Fruit fly (Drosophila melanogaster) whole organism, embryonic: ENCODE results near the gene CG31161.

Experiments
- B-H1 ChIP-seq: fragments of 200-800 bp; sonication (Bioruptor generic); IDR thresholded peaks from 3 replicates; pipeline ENCODE4 v1.3.6; 2022; ENCODE audit warnings: missing biosample characterization, missing genetic modification characterization
- B-H2 ChIP-seq: fragments of 200-800 bp; sonication (Bioruptor generic); optimal IDR thresholded peaks from 2 replicates; lab custom pipeline; 2018; ENCODE audit warnings: missing biosample characterization, mild to moderate bottlenecking, missing genetic modification characterization
- CG1024 ChIP-seq: fragments of 200-800 bp; sonication (Bioruptor generic); IDR thresholded peaks from 2 replicates; pipeline ENCODE4 v1.3.6; 2022; ENCODE audit warnings: missing biosample characterization, missing genetic modification characterization
- CG11456 ChIP-seq: fragments of 200-800 bp; sonication (Bioruptor generic); IDR thresholded peaks from 3 replicates; pipeline ENCODE4 v1.3.6; 2022; ENCODE audit warnings: missing biosample characterization, missing genetic modification characterization
- CG11695 ChIP-seq: fragments of 200-800 bp; sonication (Bioruptor generic); IDR thresholded peaks from 3 replicates; pipeline ENCODE4 v1.3.6; 2022; ENCODE audit warnings: missing biosample characterization, missing genetic modification characterization
- CG15514 ChIP-seq: fragments of 200-800 bp; sonication (Bioruptor generic); optimal IDR thresholded peaks from 3 replicates; lab custom pipeline; 2017; ENCODE audit warnings: missing biosample characterization, missing genetic modification characterization, mild to moderate bottlenecking, moderate library complexity, missing genetic modification reagents
- CG17829 ChIP-seq: fragments of 200-800 bp; optimal IDR thresholded peaks from 2 replicates; lab custom pipeline; 2019; ENCODE audit warnings: missing biosample characterization, mild to moderate bottlenecking, missing genetic modification characterization, moderate library complexity
- CG2199 ChIP-seq: fragments of 200-800 bp; sonication (Bioruptor generic); IDR thresholded peaks from 3 replicates; pipeline ENCODE4 v1.3.6; 2022; ENCODE audit warnings: missing biosample characterization, missing genetic modification characterization
- CG31365 ChIP-seq: fragments of 200-800 bp; sonication (Bioruptor generic); optimal IDR thresholded peaks from 2 replicates; lab custom pipeline; 2018; ENCODE audit warnings: missing biosample characterization, mild to moderate bottlenecking, missing genetic modification characterization
- CG3726 ChIP-seq: fragments of 200-800 bp; sonication (Bioruptor generic); IDR thresholded peaks from 3 replicates; pipeline ENCODE4, ENCODE4 v1.3.6; 2022; ENCODE audit warnings: missing biosample characterization, missing genetic modification characterization
- CG3847 ChIP-seq: fragments of 200-800 bp; sonication (Bioruptor generic); IDR thresholded peaks from 2 replicates; pipeline ENCODE4 v1.3.6; 2022; ENCODE audit warnings: missing biosample characterization, missing genetic modification characterization
- CG4282 ChIP-seq: fragments of 200-800 bp; sonication (Bioruptor generic); optimal IDR thresholded peaks from 2 replicates; lab custom pipeline; 2016; ENCODE audit warnings: missing biosample characterization, missing genetic modification characterization
- CG4360 ChIP-seq: fragments of 200-800 bp; sonication (Bioruptor generic); IDR thresholded peaks from 2 replicates; pipeline ENCODE4 v1.3.6; 2022; ENCODE audit warnings: missing biosample characterization, missing genetic modification characterization
- CG5245 ChIP-seq: fragments of 200-800 bp; sonication (Bioruptor generic); optimal IDR thresholded peaks from 3 replicates; lab custom pipeline; 2016; ENCODE audit warnings: missing biosample characterization, missing genetic modification characterization
- CG6689 ChIP-seq: fragments of 200-800 bp; sonication (Bioruptor generic); IDR thresholded peaks from 2 replicates; pipeline ENCODE4 v1.3.6; 2022; ENCODE audit warnings: missing biosample characterization, missing genetic modification characterization
- CG7928 ChIP-seq: fragments of 200-800 bp; sonication (Bioruptor generic); optimal IDR thresholded peaks from 2 replicates; lab custom pipeline; 2017; ENCODE audit warnings: missing biosample characterization, mild to moderate bottlenecking, missing genetic modification characterization
- CG8281 ChIP-seq: fragments of 200-800 bp; sonication (Bioruptor generic); optimal IDR thresholded peaks from 2 replicates; lab custom pipeline; 2018; ENCODE audit warnings: missing biosample characterization, mild to moderate bottlenecking, missing genetic modification characterization, moderate library complexity
- CG8388 ChIP-seq: fragments of 200-800 bp; sonication (Bioruptor generic); optimal IDR thresholded peaks from 2 replicates; lab custom pipeline; 2019; ENCODE audit warnings: missing biosample characterization, mild to moderate bottlenecking, missing genetic modification characterization, moderate library complexity
- CG8478 ChIP-seq: fragments of >200 bp; optimal IDR thresholded peaks from 2 replicates; lab custom pipeline; 2018
- CG9609 ChIP-seq: fragments of 200-800 bp; sonication (Bioruptor generic); optimal IDR thresholded peaks from 3 replicates; lab custom pipeline; 2016; ENCODE audit warnings: missing biosample characterization, missing genetic modification characterization
- CoRest ChIP-seq: fragments of 200-800 bp; sonication (Bioruptor generic); optimal IDR thresholded peaks from 3 replicates; lab custom pipeline; 2018; ENCODE audit warnings: missing biosample characterization, mild to moderate bottlenecking, missing genetic modification characterization, moderate library complexity
- Dad ChIP-seq: fragments of 200-800 bp; sonication (Bioruptor generic); optimal IDR thresholded peaks from 3 replicates; lab custom pipeline; 2016; ENCODE audit warnings: missing biosample characterization, missing genetic modification characterization
- E2f2 ChIP-seq: fragments of 200-800 bp; sonication (Bioruptor generic); IDR thresholded peaks from 2 replicates; pipeline ENCODE4 v1.3.6; 2022; ENCODE audit warnings: missing biosample characterization, missing genetic modification characterization
- Elba2 ChIP-seq: fragments of 200-800 bp; sonication (Bioruptor generic); optimal IDR thresholded peaks from 3 replicates; lab custom pipeline; 2016; ENCODE audit warnings: missing biosample characterization, missing genetic modification characterization
- HHEX ChIP-seq: fragments of 200-800 bp; sonication (Bioruptor generic); optimal IDR thresholded peaks from 3 replicates; lab custom pipeline; 2017; ENCODE audit warnings: missing biosample characterization, mild to moderate bottlenecking, missing genetic modification characterization, missing genetic modification reagents
- Hand ChIP-seq: fragments of 200-800 bp; sonication (Bioruptor generic); optimal IDR thresholded peaks from 2 replicates; lab custom pipeline; 2017; ENCODE audit warnings: mild to moderate bottlenecking, missing biosample characterization, missing genetic modification reagents, missing genetic modification characterization
- HmgZ ChIP-seq: fragments of 200-800 bp; sonication (Bioruptor generic); optimal IDR thresholded peaks from 2 replicates; lab custom pipeline; 2018; ENCODE audit warnings: missing biosample characterization, mild to moderate bottlenecking, missing genetic modification characterization
- Hmx ChIP-seq: fragments of 200-800 bp; sonication (Bioruptor generic); optimal IDR thresholded peaks from 2 replicates; lab custom pipeline; 2016; ENCODE audit warnings: missing biosample characterization, missing genetic modification characterization
- Hr39 ChIP-seq: fragments of >200 bp; optimal IDR thresholded peaks from 2 replicates; lab custom pipeline; 2017
- Taf1 ChIP-seq: fragments of 200-800 bp; sonication (Bioruptor generic); IDR thresholded peaks from 2 replicates; pipeline ENCODE4 v1.3.6; 2022; ENCODE audit warnings: missing biosample characterization, missing genetic modification characterization
- aop ChIP-seq: fragments of 200-800 bp; sonication (Bioruptor generic); IDR thresholded peaks from 2 replicates; pipeline ENCODE4 v1.3.6; 2022; ENCODE audit warnings: missing biosample characterization, missing genetic modification characterization
- ato ChIP-seq: fragments of 200-800 bp; sonication (Bioruptor generic); IDR thresholded peaks from 2 replicates; pipeline ENCODE4 v1.3.6; 2022; ENCODE audit warnings: missing biosample characterization, missing genetic modification characterization; ENCODE audit not compliant: partially characterized antibody
- chif ChIP-seq, 2 experiments: fragments of 200-800 bp; sonication (Bioruptor generic); optimal IDR thresholded peaks; 3 replicates each; lab custom pipeline; 2016; ENCODE audit warnings: missing biosample characterization in 2 of 2, missing genetic modification characterization in 2 of 2
- crc ChIP-seq: fragments of 200-800 bp; sonication (Bioruptor generic); optimal IDR thresholded peaks from 2 replicates; lab custom pipeline; 2016; ENCODE audit warnings: missing biosample characterization, missing genetic modification characterization
- dimm ChIP-seq: fragments of 200-800 bp; sonication (Bioruptor generic); IDR thresholded peaks from 2 replicates; pipeline ENCODE4 v1.3.6; 2022; ENCODE audit warnings: missing biosample characterization, missing genetic modification characterization
- eyg ChIP-seq: fragments of 200-800 bp; sonication (Bioruptor generic); optimal IDR thresholded peaks from 3 replicates; lab custom pipeline; 2016; ENCODE audit warnings: missing biosample characterization, missing genetic modification characterization
- fd64A ChIP-seq: fragments of 200-800 bp; sonication (Bioruptor generic); optimal IDR thresholded peaks from 3 replicates; lab custom pipeline; 2018; ENCODE audit warnings: missing biosample characterization, mild to moderate bottlenecking, missing genetic modification characterization
- gsb ChIP-seq: fragments of 200-800 bp; sonication (Bioruptor generic); IDR thresholded peaks from 2 replicates; pipeline ENCODE4 v1.3.6; 2022; ENCODE audit warnings: missing biosample characterization, missing genetic modification characterization
- ham ChIP-seq: fragments of 200-800 bp; sonication (Bioruptor generic); IDR thresholded peaks from 2 replicates; pipeline ENCODE4 v1.3.6; 2022; ENCODE audit warnings: missing biosample characterization, missing genetic modification characterization
- inv ChIP-seq: fragments of 200-800 bp; sonication (Bioruptor generic); IDR thresholded peaks from 2 replicates; pipeline ENCODE4 v1.3.6; 2022; ENCODE audit warnings: missing biosample characterization, missing genetic modification characterization; ENCODE audit not compliant: partially characterized antibody
- jing ChIP-seq: fragments of 200-800 bp; sonication (Bioruptor generic); optimal IDR thresholded peaks from 2 replicates; lab custom pipeline; 2018; ENCODE audit warnings: missing biosample characterization, mild to moderate bottlenecking, missing genetic modification characterization
- lmd ChIP-seq: fragments of 200-800 bp; sonication (Bioruptor generic); IDR thresholded peaks from 2 replicates; pipeline ENCODE4 v1.3.6; 2022; ENCODE audit warnings: missing biosample characterization, missing genetic modification characterization
- prd ChIP-seq, 3 experiments: fragments of >200 bp in 2 of 3; fragments of 200-800 bp in 1 of 3; sonication (Bioruptor generic) in 1 of 3; optimal IDR thresholded peaks in 2 of 3; IDR thresholded peaks in 1 of 3; 2 replicates in 2 of 3; 3 replicates in 1 of 3; pipeline versions ENCODE4 v1.3.6 to Lab custom; 2017 to 2022; ENCODE audit warnings: missing biosample characterization in 1 of 3, missing genetic modification characterization in 1 of 3
- pzg ChIP-seq: fragments of 200-800 bp; sonication (Bioruptor generic); optimal IDR thresholded peaks from 3 replicates; lab custom pipeline; 2018; ENCODE audit warnings: missing biosample characterization, mild to moderate bottlenecking, missing genetic modification characterization, moderate library complexity
- schlank ChIP-seq: fragments of 200-800 bp; sonication (Bioruptor generic); optimal IDR thresholded peaks from 2 replicates; lab custom pipeline; 2018; ENCODE audit warnings: missing biosample characterization, mild to moderate bottlenecking, missing genetic modification characterization
- sim ChIP-seq: fragments of 200-800 bp; sonication (Bioruptor generic); IDR thresholded peaks from 2 replicates; pipeline ENCODE4 v1.3.6; 2022; ENCODE audit warnings: missing biosample characterization, missing genetic modification characterization
- slou ChIP-seq: fragments of 200-800 bp; sonication (Bioruptor generic); optimal IDR thresholded peaks from 3 replicates; lab custom pipeline; 2016; ENCODE audit warnings: missing biosample characterization, missing genetic modification characterization
- tll ChIP-seq, 2 experiments: fragments of 200-800 bp in 1 of 2; fragments of >200 bp in 1 of 2; sonication (Bioruptor generic) in 1 of 2; optimal IDR thresholded peaks; 2 replicates each; lab custom pipeline; 2017 to 2019; ENCODE audit warnings: missing biosample characterization in 2 of 2, missing genetic modification characterization in 2 of 2, mild to moderate bottlenecking in 1 of 2, moderate library complexity in 1 of 2
- tna ChIP-seq: fragments of 200-800 bp; sonication (Bioruptor generic); IDR thresholded peaks from 2 replicates; pipeline ENCODE4 v1.3.6; 2022; ENCODE audit warnings: missing biosample characterization, missing genetic modification characterization; ENCODE audit not compliant: partially characterized antibody
- vfl ChIP-seq: fragments of 200-800 bp; sonication (Bioruptor generic); optimal IDR thresholded peaks from 2 replicates; lab custom pipeline; 2016; ENCODE audit warnings: missing biosample characterization, missing genetic modification characterization

Gene CG31161

DNA sequence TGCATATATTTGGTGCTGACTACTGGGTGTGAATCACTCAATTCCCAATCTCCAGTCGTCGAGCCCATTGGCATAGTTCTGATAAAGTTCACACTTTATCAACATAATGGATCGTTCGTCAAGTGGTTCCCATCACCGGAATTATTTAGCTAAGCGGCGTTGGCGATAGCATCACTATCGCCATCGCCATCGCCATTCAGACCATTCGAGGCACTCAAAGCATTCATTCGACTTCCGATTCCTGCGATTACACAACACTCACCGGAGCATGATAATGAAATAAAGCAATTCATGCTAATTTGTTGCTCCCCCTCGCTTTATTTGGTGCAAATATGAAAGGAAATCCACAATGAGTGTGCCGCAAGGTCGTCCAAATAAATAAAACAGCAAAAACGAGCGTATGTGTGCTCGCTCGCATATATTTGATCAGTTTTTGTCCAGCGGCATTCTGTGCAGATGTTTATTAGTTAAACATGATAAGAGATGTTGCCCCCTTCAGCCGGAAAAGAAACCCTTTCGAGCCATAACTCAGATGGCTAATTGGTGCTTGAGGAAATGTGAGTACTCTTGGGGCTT, 20.9 kb upstream of the CG31161 start (continued):
- TF ChIP-seq CG8281 (tag; lab: Kevin White, UChicago): no peak
- no peak for TF ChIP-seq fd64A (GFP tag; lab: Kevin White, UChicago)
- no peak for TF ChIP-seq CG17829 (tag; lab: Kevin White, UChicago)
- 0 out of 3 replicates have a peak, but pooled peaks have one; percentile 15 for TF ChIP-seq CG2199 (GFP tag; lab: Robert Waterston, UW)
- no peak for TF ChIP-seq CG11695 (GFP tag; lab: Robert Waterston, UW)
- no peak for TF ChIP-seq chif (GFP tag; optimal IDR thresholded peaks at IDR 0.05; lab: Kevin White, UChicago)
- TF ChIP-seq CG1024 (GFP tag; lab: Robert Waterston, UW): no peak
- no peak for TF ChIP-seq CG11456 (GFP tag; lab: Robert Waterston, UW)
- TF ChIP-seq CG6689: no peak

- TF ChIP-seq Elba2 (GFP tag; lab: Kevin White, UChicago) (no peak), CG4282 (no peak), HHEX (GFP tag; lab: Kevin White, UChicago) (peak; percentile 59), aop (GFP tag; lab: Robert Waterston, UW) (no peak), prd (optimal IDR thresholded peaks at IDR 0.05; lab: Kevin White, UChicago) (no peak), prd (GFP tag; IDR thresholded peaks at IDR 0.05; lab: Robert Waterston, UW) (no peak), tll (GFP tag; optimal IDR thresholded peaks at IDR 0.05; lab: Kevin White, UChicago) (no peak), CoRest (peak; percentile 26), ato (no peak), CG8478 (lab: Kevin White, UChicago) (no peak), CG8388 (GFP tag; lab: Kevin White, UChicago) (no peak), inv (GFP tag; lab: Robert Waterston, UW) (no peak), crc (GFP tag; lab: Kevin White, UChicago) (no peak), slou (no peak), CG5245 (GFP tag; lab: Kevin White, UChicago) (no peak), lmd (no peak), Hr39 (lab: Kevin White, UChicago) (no peak), CG3726 (GFP tag; lab: Robert Waterston, UW) (peak; percentile 57; the same call in 1 of the 3 replicates), sim (peak; percentile 29; the same call in 1 of the 2 replicates), pzg (GFP tag; lab: Kevin White, UChicago) (no peak), schlank (tag; lab: Kevin White, UChicago) (peak; percentile 46), tna (no peak), vfl (GFP tag; lab: Kevin White, UChicago) (no peak), E2f2 (GFP tag; lab: Robert Waterston, UW) (peak; percentile 33; the same call in 1 of the 2 replicates), CG31365 (no peak), gsb (GFP tag; lab: Robert Waterston, UW) (peak; percentile 22; the same call in 1 of the 2 replicates), CG7928 (no peak), B-H2 (GFP tag; lab: Kevin White, UChicago) (no peak), jing (GFP tag; lab: Kevin White, UChicago) (no peak), CG3847 (GFP tag; lab: Robert Waterston, UW) (no peak), dimm (GFP tag; lab: Robert Waterston, UW) (no peak), Dad (GFP tag; lab: Kevin White, UChicago) (peak; percentile 3), CG4360 (GFP tag; lab: Robert Waterston, UW) (peak; percentile 39), B-H1 (GFP tag; lab: Robert Waterston, UW) (peak; percentile 38; the same call in 1 of the 3 replicates), Hmx (no peak), Hand (GFP tag; lab: Kevin White, UChicago) (no peak), HmgZ (tag; lab: Kevin White, UChicago) (peak; percentile 56), CG9609 (GFP tag; lab: Kevin White, UChicago) (no peak), CG15514 (GFP tag; lab: Kevin White, UChicago) (peak; percentile 59), Taf1 (GFP tag; lab: Robert Waterston, UW) (no peak), ham (GFP tag; lab: Robert Waterston, UW) (no peak), eyg (GFP tag; lab: Kevin White, UChicago) (no peak)
Measured at dm6 chr3R:22596450-22596849, 19.9 kb upstream of the CG31161 start.
